Worm (Caenorhabditis elegans) whole organism, dauer: ENCODE data around the gene B0464.6.

ENCODE experiments used
- unc-62 ChIP-seq: sonication (generic microtip); optimal IDR thresholded peaks from 2 replicates; lab custom pipeline; 2017; ENCODE audit warnings: missing biosample characterization, missing genetic modification reagents, missing genetic modification characterization

B0464.6 gene

ce11 chrIII:9465865-9466264, at the start of gene B0464.6:
Gene B0464.6, minus strand, starts transcription at chrIII:9465965.
- TF ChIP-seq unc-62, result no peak

DNA sequence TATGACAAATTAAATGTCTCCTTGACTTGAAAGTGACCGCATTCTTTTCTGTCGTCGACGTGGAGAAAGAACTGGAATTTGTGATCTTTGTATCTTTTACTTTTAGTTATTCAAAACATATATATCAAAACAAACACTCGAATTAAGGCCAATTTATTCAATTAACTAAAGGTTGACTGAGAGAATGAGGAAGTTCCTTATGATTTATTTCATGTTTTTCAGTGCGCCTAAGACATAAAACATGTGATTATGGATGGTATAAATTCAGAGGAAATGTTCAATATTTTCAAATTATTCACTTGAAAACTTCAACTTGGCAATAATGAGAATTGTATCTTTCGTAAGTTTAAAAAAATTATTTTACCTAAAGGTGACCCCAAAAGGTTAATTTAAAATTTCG, 47.8 kb upstream of the B0464.6 start, which contains the start of gene F55H2.8:
Gene F55H2.8 (plus strand): TSS at position 301 of the 400 bp plus-strand sequence.
- no peak for TF ChIP-seq unc-62

DNA sequence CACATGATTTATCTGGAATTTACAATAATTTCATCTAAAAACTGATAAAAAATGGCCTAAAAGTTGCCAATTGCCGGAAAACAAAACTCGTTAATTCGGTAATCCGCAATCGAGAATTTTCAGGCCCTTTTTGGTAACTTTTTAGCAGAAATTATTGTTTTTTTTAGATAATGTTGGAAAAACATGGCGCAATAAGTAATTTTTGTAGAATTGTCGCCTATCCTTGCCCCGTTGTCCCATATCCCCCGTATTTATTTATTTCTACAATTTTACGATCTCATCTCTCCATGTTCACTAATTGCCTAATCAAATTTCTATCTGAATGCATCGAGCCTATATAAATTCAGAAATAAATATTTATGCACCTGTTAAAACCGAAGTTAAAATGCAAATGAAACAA, 47.2 kb upstream of the B0464.6 start:
- no peak for TF ChIP-seq unc-62

DNA sequence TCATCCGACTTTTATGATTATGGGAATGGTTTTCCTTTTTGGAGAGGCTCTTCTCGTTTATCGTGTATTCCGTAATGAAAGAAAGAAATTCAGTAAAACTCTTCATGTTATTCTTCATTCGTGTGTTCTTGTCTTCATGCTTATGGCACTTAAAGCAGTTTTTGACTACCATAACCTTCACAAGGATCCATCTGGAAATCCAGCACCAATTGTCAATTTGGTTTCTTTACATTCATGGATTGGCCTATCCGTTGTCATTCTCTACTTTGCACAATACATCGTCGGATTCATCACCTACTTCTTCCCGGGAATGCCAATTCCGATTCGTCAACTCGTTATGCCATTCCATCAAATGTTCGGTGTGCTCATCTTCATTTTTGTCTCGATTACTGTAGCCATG, 45.9 kb upstream of the B0464.6 start:
- TF ChIP-seq unc-62, result no peak

- TF ChIP-seq unc-62, result no peak
Observed at ce11 chrIII:9511055-9511520, 45.3 kb upstream of the B0464.6 start, which contains the start of gene F55H2.5. Gene F55H2.5, plus strand, starts transcription at chrIII:9511470.

DNA sequence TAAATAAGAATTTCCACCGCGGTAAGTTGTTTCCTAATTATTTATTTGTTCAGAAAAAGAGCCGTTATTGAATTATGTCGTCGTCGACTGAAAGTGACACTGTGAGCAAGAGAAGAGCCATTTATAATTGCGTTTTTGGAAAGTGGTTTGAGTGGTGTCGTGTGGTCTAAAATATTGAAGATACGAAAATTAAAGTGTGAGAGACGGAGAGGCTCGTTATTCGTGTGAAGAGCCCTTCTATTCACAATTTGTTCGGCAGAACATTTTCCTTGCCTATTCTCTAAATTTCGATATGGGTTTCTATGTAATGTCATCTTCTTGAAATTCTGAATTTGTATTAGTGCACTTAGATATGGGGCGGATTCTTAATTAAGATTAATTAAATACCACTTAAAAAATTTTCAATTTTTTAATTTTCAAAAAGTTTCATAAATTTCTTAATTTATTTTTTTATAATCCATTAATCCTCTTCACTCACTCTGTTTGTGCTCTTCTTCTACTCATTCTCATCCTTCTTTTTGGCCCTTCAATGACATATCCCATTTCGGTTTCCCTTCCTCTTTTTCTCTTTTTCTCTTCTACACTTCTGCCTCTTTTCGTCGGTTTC, 44.1 kb upstream of the B0464.6 start:
- TF ChIP-seq unc-62, result no peak

DNA sequence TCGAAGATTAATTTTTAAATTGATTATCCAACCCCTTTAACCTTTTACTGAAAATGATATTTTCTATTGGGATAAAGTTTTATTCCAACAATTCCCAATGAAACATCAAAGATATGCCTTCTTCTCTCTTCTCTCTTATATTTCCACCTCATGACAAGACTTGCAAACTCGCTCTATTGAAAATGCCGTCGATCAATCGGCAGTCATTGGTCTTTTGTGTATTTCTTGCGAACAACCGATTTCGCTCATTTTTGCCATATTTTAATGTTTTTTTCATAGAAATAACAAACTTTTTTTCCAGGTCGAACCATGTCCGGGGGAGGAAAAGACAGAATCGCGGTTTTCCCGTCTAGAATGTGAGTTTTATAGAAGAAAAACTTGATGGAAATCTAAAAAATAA, 42.0 kb upstream of the B0464.6 start, which contains the start of gene vha-14:
Gene vha-14 (plus strand): TSS at position 302 of the 400 bp plus-strand sequence.
- TF ChIP-seq unc-62, result no peak

- TF ChIP-seq unc-62, result no peak
Observed at ce11 chrIII:9504347-9504746, 38.6 kb upstream of the B0464.6 start.

DNA sequence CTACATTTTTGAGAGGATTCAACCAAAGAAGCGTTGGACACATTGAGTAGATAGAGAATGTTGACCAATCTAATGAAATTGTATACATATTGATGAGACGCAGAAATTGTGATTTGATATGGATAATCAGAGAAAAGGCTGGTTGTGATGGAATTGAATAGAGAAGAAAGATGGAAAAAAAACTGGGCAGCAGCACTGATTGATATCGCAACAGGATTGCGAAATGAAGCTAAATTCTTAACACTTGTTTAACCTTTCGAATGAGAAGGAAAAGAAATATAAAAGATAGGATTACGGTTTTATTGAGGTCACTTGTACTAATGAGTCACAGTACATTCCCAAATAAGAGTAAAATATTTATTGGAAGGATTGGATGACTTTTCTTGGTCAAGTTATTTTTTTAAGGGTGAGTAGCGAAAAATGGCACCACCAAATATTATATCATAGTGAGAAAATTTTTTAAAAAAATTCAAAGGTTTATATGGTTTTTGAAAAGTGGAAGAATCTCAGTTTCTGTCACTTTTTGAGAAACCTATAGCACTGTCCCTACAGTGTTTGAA, 36.5 kb upstream of the B0464.6 start:
- TF ChIP-seq unc-62, result no peak

ce11 chrIII:9501072-9501471, 35.3 kb upstream of the B0464.6 start:
- no peak for TF ChIP-seq unc-62

DNA sequence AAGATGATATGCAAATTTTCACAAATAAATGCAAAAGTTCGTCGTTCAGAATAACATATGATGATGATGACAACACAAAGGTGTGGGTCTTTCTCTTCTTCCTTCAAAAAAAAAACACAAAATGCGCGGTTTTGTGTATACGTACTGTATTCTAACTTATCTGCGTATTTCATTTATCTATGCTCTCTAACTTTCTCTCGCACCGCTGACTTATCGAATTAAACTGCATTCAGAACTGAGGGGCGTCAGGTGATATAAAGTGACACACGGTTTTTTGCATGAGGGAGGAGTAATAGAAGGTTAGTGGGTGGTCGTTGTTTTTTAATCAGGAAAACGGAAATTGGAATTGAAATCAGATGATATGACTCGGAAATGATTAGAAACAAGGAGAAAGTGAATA, 34.5 kb upstream of the B0464.6 start, which contains the start of gene sod-4:
Gene sod-4 (minus strand): TSS at position 109 of the 400 bp plus-strand sequence.
- no peak for TF ChIP-seq unc-62

ce11 chrIII:9497412-9497811, 31.6 kb upstream of the B0464.6 start:
- TF ChIP-seq unc-62, result no peak

DNA sequence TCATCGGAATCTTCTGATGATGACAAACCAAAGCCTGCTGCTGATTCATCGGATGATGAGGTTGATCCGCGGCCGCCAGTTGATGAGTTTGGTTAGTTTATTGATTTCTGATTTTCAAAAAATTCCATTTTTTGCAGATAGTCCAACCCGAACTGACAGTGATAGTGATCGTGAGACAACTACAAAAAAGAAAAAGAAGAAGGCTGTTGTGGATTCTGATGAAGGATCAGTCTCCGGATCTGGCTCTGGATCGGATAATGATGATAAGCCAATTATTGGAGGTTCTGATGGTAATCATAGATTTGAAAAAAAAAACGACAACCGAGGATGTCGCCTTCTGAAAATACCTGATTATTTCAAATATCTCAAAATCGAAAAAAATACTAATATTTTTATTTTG, 30.3 kb upstream of the B0464.6 start:
- no peak for TF ChIP-seq unc-62

ce11 chrIII:9494209-9494608, 28.4 kb upstream of the B0464.6 start:
- TF ChIP-seq unc-62, result no peak

- no peak for TF ChIP-seq unc-62
Observed at ce11 chrIII:9490783-9491547, 25.2 kb upstream of the B0464.6 start, which contains the start of the genes dars-1 and ctr-9. Gene dars-1, minus strand, starts transcription at chrIII:9491215. Gene ctr-9, plus strand, starts transcription at chrIII:9491396.

DNA sequence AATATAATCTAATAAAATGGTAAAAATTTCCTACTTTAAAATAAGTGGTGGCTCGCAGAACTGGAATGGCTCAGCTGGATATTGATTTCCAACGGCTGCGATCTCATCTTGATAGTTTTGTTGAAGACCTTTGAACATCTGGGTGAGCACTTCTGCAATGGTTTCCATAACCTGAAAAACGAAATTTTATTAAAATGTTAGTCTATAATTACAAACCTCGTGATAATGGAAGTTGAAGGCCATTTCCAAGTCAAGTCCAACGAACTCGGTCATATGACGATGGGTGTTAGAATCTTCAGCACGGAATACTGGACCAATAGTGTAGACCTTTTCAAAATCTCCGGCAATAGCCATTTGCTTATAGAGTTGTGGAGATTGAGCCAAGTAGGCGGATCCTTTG, 24.0 kb upstream of the B0464.6 start:
- no peak for TF ChIP-seq unc-62

DNA sequence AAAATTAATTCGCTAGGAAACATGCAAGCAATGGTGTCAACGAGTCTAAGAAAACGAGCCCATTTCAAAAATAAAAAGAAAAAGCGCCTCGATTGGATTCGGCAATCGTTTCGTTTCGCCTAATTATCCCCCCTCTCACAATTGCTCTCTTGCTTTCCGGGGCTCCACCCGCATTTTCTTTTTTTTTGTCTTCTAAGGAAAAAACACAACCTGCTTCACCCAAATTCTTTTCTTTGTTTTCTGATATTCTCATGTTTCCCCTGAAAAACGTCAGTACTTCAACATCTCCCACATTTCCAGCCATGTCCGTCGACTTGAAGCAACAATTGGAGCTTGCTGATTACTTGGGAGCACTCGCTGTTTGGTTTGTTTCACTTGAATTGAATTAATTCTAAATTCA, 22.7 kb upstream of the B0464.6 start, which contains the start of gene nlp-36:
Gene nlp-36 (plus strand): TSS at position 301 of the 400 bp plus-strand sequence.
- TF ChIP-seq unc-62, result no peak
